Fruit fly (Drosophila melanogaster) whole organism, embryonic: ENCODE results near the gene dlp.

Experiments
- Ada2b ChIP-seq: fragments of 200-800 bp; sonication (Bioruptor generic); IDR thresholded peaks from 2 replicates; pipeline ENCODE4 v1.3.6; 2022; ENCODE audit warnings: missing biosample characterization, missing genetic modification characterization
- Aef1 ChIP-seq: fragments of 200-800 bp; sonication (Bioruptor generic); IDR thresholded peaks from 3 replicates; pipeline ENCODE4 v1.3.6; 2022; ENCODE audit warnings: missing biosample characterization, missing genetic modification characterization
- B-H2 ChIP-seq: fragments of 200-800 bp; sonication (Bioruptor generic); optimal IDR thresholded peaks from 2 replicates; lab custom pipeline; 2018; ENCODE audit warnings: missing biosample characterization, mild to moderate bottlenecking, missing genetic modification characterization
- BEAF-32 ChIP-seq: fragments of 200-800 bp; sonication (Bioruptor generic); optimal IDR thresholded peaks from 3 replicates; lab custom pipeline; 2017; ENCODE audit warnings: missing biosample characterization, missing genetic modification characterization, mild to moderate bottlenecking, moderate library complexity, missing genetic modification reagents
- C15 ChIP-seq: fragments of 200-800 bp; sonication (Bioruptor generic); IDR thresholded peaks from 3 replicates; pipeline ENCODE4 v1.3.6; 2022; ENCODE audit warnings: missing biosample characterization, missing genetic modification characterization
- CG10321 ChIP-seq: fragments of 200-800 bp; sonication (Bioruptor generic); IDR thresholded peaks from 2 replicates; pipeline ENCODE4 v1.3.6; 2022; ENCODE audit warnings: missing biosample characterization, missing genetic modification characterization
- CG11247 ChIP-seq: fragments of 200-800 bp; sonication (Bioruptor generic); IDR thresholded peaks from 2 replicates; pipeline ENCODE4 v1.3.6; 2022; ENCODE audit warnings: missing biosample characterization, missing genetic modification characterization
- CG11695 ChIP-seq: fragments of 200-800 bp; sonication (Bioruptor generic); IDR thresholded peaks from 3 replicates; pipeline ENCODE4 v1.3.6; 2022; ENCODE audit warnings: missing biosample characterization, missing genetic modification characterization
- CG13123 ChIP-seq: fragments of 200-800 bp; sonication (Bioruptor generic); optimal IDR thresholded peaks from 2 replicates; lab custom pipeline; 2016; ENCODE audit warnings: missing biosample characterization, missing genetic modification characterization
- CG14860 ChIP-seq: fragments of 200-800 bp; sonication (Bioruptor generic); IDR thresholded peaks from 3 replicates; pipeline ENCODE4 v1.3.6; 2022; ENCODE audit warnings: missing biosample characterization, missing genetic modification characterization; ENCODE audit not compliant: partially characterized antibody
- CG17612 ChIP-seq: fragments of 200-800 bp; sonication (Bioruptor generic); IDR thresholded peaks from 2 replicates; pipeline ENCODE4 v1.3.6; 2022; ENCODE audit warnings: missing biosample characterization, missing genetic modification characterization
- CG18599 ChIP-seq: fragments of 200-800 bp; sonication (Bioruptor generic); optimal IDR thresholded peaks from 3 replicates; lab custom pipeline; 2017; ENCODE audit warnings: missing biosample characterization, missing genetic modification characterization, mild to moderate bottlenecking, moderate library complexity, missing genetic modification reagents
- CG2199 ChIP-seq: fragments of 200-800 bp; sonication (Bioruptor generic); IDR thresholded peaks from 3 replicates; pipeline ENCODE4 v1.3.6; 2022; ENCODE audit warnings: missing biosample characterization, missing genetic modification characterization
- CG2875 ChIP-seq: fragments of 200-800 bp; sonication (Bioruptor generic); optimal IDR thresholded peaks from 2 replicates; lab custom pipeline; 2017; ENCODE audit warnings: missing biosample characterization, mild to moderate bottlenecking, missing genetic modification characterization, missing genetic modification reagents
- CG30020 ChIP-seq: fragments of 200-800 bp; optimal IDR thresholded peaks from 2 replicates; lab custom pipeline; 2019; ENCODE audit warnings: missing biosample characterization, mild to moderate bottlenecking, missing genetic modification characterization, moderate library complexity
- CG31224 ChIP-seq: fragments of 200-800 bp; sonication (Bioruptor generic); IDR thresholded peaks from 2 replicates; pipeline ENCODE4 v1.3.6; 2022; ENCODE audit warnings: missing biosample characterization, missing genetic modification characterization
- CG31388 ChIP-seq: fragments of 200-800 bp; sonication (Bioruptor generic); optimal IDR thresholded peaks from 2 replicates; lab custom pipeline; 2016; ENCODE audit warnings: missing biosample characterization, missing genetic modification characterization
- CG33557 ChIP-seq: fragments of 200-800 bp; sonication (Bioruptor generic); optimal IDR thresholded peaks from 2 replicates; lab custom pipeline; 2019; ENCODE audit warnings: missing biosample characterization, mild to moderate bottlenecking, missing genetic modification characterization, moderate library complexity
- CG3726 ChIP-seq: fragments of 200-800 bp; sonication (Bioruptor generic); IDR thresholded peaks from 3 replicates; pipeline ENCODE4, ENCODE4 v1.3.6; 2022; ENCODE audit warnings: missing biosample characterization, missing genetic modification characterization
- CG42726 ChIP-seq: fragments of 200-800 bp; sonication (Bioruptor generic); IDR thresholded peaks from 2 replicates; pipeline ENCODE4 v1.3.6; 2022; ENCODE audit warnings: missing biosample characterization, missing genetic modification characterization; ENCODE audit not compliant: partially characterized antibody
- CG5245 ChIP-seq: fragments of 200-800 bp; sonication (Bioruptor generic); optimal IDR thresholded peaks from 3 replicates; lab custom pipeline; 2016; ENCODE audit warnings: missing biosample characterization, missing genetic modification characterization
- CG6791 ChIP-seq: fragments of 200-800 bp; sonication (Bioruptor generic); IDR thresholded peaks from 3 replicates; pipeline ENCODE4 v1.3.6; 2022; ENCODE audit warnings: missing biosample characterization, missing genetic modification characterization; ENCODE audit not compliant: partially characterized antibody
- CG6813 ChIP-seq: fragments of 200-800 bp; sonication (Bioruptor generic); optimal IDR thresholded peaks from 2 replicates; lab custom pipeline; 2017; ENCODE audit warnings: missing biosample characterization, missing genetic modification characterization, mild to moderate bottlenecking, moderate library complexity, missing genetic modification reagents
- CG7839 ChIP-seq: fragments of 200-800 bp; sonication (Bioruptor generic); optimal IDR thresholded peaks from 3 replicates; lab custom pipeline; 2018; ENCODE audit warnings: missing biosample characterization, mild to moderate bottlenecking, missing genetic modification characterization, moderate library complexity
- CG8924 ChIP-seq: fragments of 200-800 bp; optimal IDR thresholded peaks from 3 replicates; lab custom pipeline; 2019; ENCODE audit warnings: missing biosample characterization, mild to moderate bottlenecking, missing genetic modification characterization, moderate library complexity
- Doc2 ChIP-seq: fragments of 200-800 bp; sonication (Bioruptor generic); IDR thresholded peaks from 2 replicates; pipeline ENCODE4 v1.3.6; 2022; ENCODE audit warnings: missing biosample characterization, missing genetic modification characterization
- GATAe ChIP-seq: fragments of 200-800 bp; sonication (Bioruptor generic); conservative IDR thresholded peaks from 2 replicates; pipeline ENCODE4 v1.3.6; 2022; ENCODE audit warnings: missing biosample characterization, missing genetic modification characterization
- HLH54F ChIP-seq: fragments of 200-800 bp; sonication (Bioruptor generic); optimal IDR thresholded peaks from 3 replicates; lab custom pipeline; 2016; ENCODE audit warnings: missing biosample characterization, missing genetic modification characterization
- Hand ChIP-seq: fragments of 200-800 bp; sonication (Bioruptor generic); optimal IDR thresholded peaks from 2 replicates; lab custom pipeline; 2017; ENCODE audit warnings: mild to moderate bottlenecking, missing biosample characterization, missing genetic modification reagents, missing genetic modification characterization
- Hsf ChIP-seq: fragments of 200-800 bp; sonication (Bioruptor generic); optimal IDR thresholded peaks from 3 replicates; lab custom pipeline; 2016; ENCODE audit warnings: missing biosample characterization, missing genetic modification characterization
- MBD-R2 ChIP-seq: fragments of 200-800 bp; sonication (Bioruptor generic); IDR thresholded peaks from 2 replicates; pipeline ENCODE4 v1.3.6; 2022; ENCODE audit warnings: missing biosample characterization, missing genetic modification characterization
- Neu2 ChIP-seq: fragments of 200-800 bp; sonication (Bioruptor generic); optimal IDR thresholded peaks from 3 replicates; lab custom pipeline; 2016; ENCODE audit warnings: missing biosample characterization, missing genetic modification characterization, borderline replicate concordance
- NfI ChIP-seq: fragments of 200-800 bp; sonication (Bioruptor generic); optimal IDR thresholded peaks from 3 replicates; lab custom pipeline; 2018; ENCODE audit warnings: missing biosample characterization, mild to moderate bottlenecking, missing genetic modification characterization, moderate library complexity
- ac ChIP-seq: fragments of 200-800 bp; sonication (Bioruptor generic); optimal IDR thresholded peaks from 3 replicates; lab custom pipeline; 2017; ENCODE audit warnings: missing biosample characterization, mild to moderate bottlenecking, missing genetic modification characterization
- ash1 ChIP-seq: fragments of 200-800 bp; sonication (Bioruptor generic); optimal IDR thresholded peaks from 2 replicates; lab custom pipeline; 2018; ENCODE audit warnings: missing biosample characterization, mild to moderate bottlenecking, missing genetic modification characterization
- bcd ChIP-seq: fragments of 200-800 bp; sonication (Bioruptor generic); optimal IDR thresholded peaks from 2 replicates; lab custom pipeline; 2017; ENCODE audit warnings: missing biosample characterization, mild to moderate bottlenecking, missing genetic modification characterization
- bigmax ChIP-seq: fragments of 200-800 bp; sonication (Bioruptor generic); optimal IDR thresholded peaks from 2 replicates; lab custom pipeline; 2018; ENCODE audit warnings: missing biosample characterization, mild to moderate bottlenecking, missing genetic modification characterization
- cas ChIP-seq: fragments of 200-800 bp; sonication (Bioruptor generic); IDR thresholded peaks from 2 replicates; pipeline ENCODE4 v1.3.6; 2022; ENCODE audit warnings: missing biosample characterization, missing genetic modification characterization
- cg ChIP-seq: fragments of 200-800 bp; sonication (Bioruptor generic); optimal IDR thresholded peaks from 3 replicates; lab custom pipeline; 2019; ENCODE audit warnings: missing biosample characterization, mild to moderate bottlenecking, missing genetic modification characterization, moderate library complexity
- da ChIP-seq: fragments of 200-800 bp; sonication (Bioruptor generic); optimal IDR thresholded peaks from 2 replicates; lab custom pipeline; 2016; ENCODE audit warnings: missing biosample characterization, missing genetic modification characterization
- dan ChIP-seq: fragments of 200-800 bp; sonication (Bioruptor generic); IDR thresholded peaks from 2 replicates; pipeline ENCODE4 v1.3.6; 2022; ENCODE audit warnings: missing biosample characterization, missing genetic modification characterization
- fd3F ChIP-seq: fragments of 200-800 bp; sonication (Bioruptor generic); optimal IDR thresholded peaks from 2 replicates; lab custom pipeline; 2018; ENCODE audit warnings: missing biosample characterization, mild to moderate bottlenecking, missing genetic modification characterization, moderate library complexity
- gcm ChIP-seq: fragments of 200-800 bp; sonication (Bioruptor generic); optimal IDR thresholded peaks from 2 replicates; lab custom pipeline; 2019; ENCODE audit warnings: missing biosample characterization, mild to moderate bottlenecking, missing genetic modification characterization, moderate library complexity
- maf-S ChIP-seq: fragments of 200-800 bp; sonication (Bioruptor generic); optimal IDR thresholded peaks from 2 replicates; lab custom pipeline; 2016; ENCODE audit warnings: missing biosample characterization, missing genetic modification characterization
- pita ChIP-seq: fragments of 200-800 bp; sonication (Bioruptor generic); optimal IDR thresholded peaks from 2 replicates; lab custom pipeline; 2017; ENCODE audit warnings: missing biosample characterization, mild to moderate bottlenecking, missing genetic modification characterization
- sna ChIP-seq: fragments of 200-800 bp; sonication (Bioruptor generic); IDR thresholded peaks from 2 replicates; pipeline ENCODE4 v1.3.6; 2022; ENCODE audit warnings: missing biosample characterization, missing genetic modification characterization; ENCODE audit not compliant: partially characterized antibody
- so ChIP-seq: fragments of 200-800 bp; sonication (Bioruptor generic); IDR thresholded peaks from 3 replicates; pipeline ENCODE4 v1.3.6; 2022; ENCODE audit warnings: missing biosample characterization, missing genetic modification characterization
- twi ChIP-seq: fragments of 200-800 bp; optimal IDR thresholded peaks from 2 replicates; lab custom pipeline; 2019; ENCODE audit warnings: missing biosample characterization, mild to moderate bottlenecking, missing genetic modification characterization, moderate library complexity
- tx ChIP-seq: fragments of 200-800 bp; sonication (Bioruptor generic); optimal IDR thresholded peaks from 2 replicates; lab custom pipeline; 2016; ENCODE audit warnings: missing biosample characterization, missing genetic modification characterization
- wor ChIP-seq: fragments of 200-800 bp; sonication (Bioruptor generic); IDR thresholded peaks from 2 replicates; pipeline ENCODE4 v1.3.6; 2022; ENCODE audit warnings: missing biosample characterization, missing genetic modification characterization

The dlp gene

dm6 chr3L:14652554-14652953 is 20.2 kb downstream of the dlp start (continued):
- TF ChIP-seq CG2199, result no peak
- TF ChIP-seq CG2875 (GFP tag; lab: Kevin White, UChicago), result peak; percentile 81
- TF ChIP-seq cas, result 0 out of 2 replicates have a peak, but pooled peaks have one; percentile 22
- TF ChIP-seq CG42726 (GFP tag; lab: Robert Waterston, UW), result no peak
- TF ChIP-seq BEAF-32 (GFP tag; lab: Kevin White, UChicago), result no peak
- TF ChIP-seq Aef1 (GFP tag; lab: Robert Waterston, UW), result 0 out of 3 replicates have a peak, but pooled peaks have one; percentile 12
- TF ChIP-seq ash1, result no peak
- no peak for TF ChIP-seq Hand (GFP tag; lab: Kevin White, UChicago)
- TF ChIP-seq CG6813 (GFP tag; lab: Kevin White, UChicago), result peak; percentile 69
- TF ChIP-seq Doc2 (GFP tag; lab: Robert Waterston, UW), result no peak
- TF ChIP-seq CG5245, result peak; percentile 73
- peak; percentile 54 for TF ChIP-seq da
- TF ChIP-seq CG18599 (GFP tag; lab: Kevin White, UChicago), result peak; percentile 72
- TF ChIP-seq sna (GFP tag; lab: Robert Waterston, UW), result no peak
- no peak for TF ChIP-seq Neu2 (GFP tag; lab: Kevin White, UChicago)
- TF ChIP-seq CG31388 (GFP tag; lab: Kevin White, UChicago), result no peak
- peak; percentile 22 for TF ChIP-seq ac (GFP tag; lab: Kevin White, UChicago)
- TF ChIP-seq CG7839, result peak; percentile 80
- no peak for TF ChIP-seq GATAe (GFP tag; lab: Robert Waterston, UW)
- peak; percentile 90 for TF ChIP-seq CG33557 (GFP tag; lab: Kevin White, UChicago)
- TF ChIP-seq CG31224 (GFP tag; lab: Robert Waterston, UW), result no peak
- TF ChIP-seq CG14860 (GFP tag; lab: Robert Waterston, UW), result no peak
- peak; percentile 74 for TF ChIP-seq Hsf (GFP tag; lab: Kevin White, UChicago)
- peak; percentile 48 for TF ChIP-seq NfI
- TF ChIP-seq HLH54F (GFP tag; lab: Kevin White, UChicago), result peak; percentile 29
- TF ChIP-seq CG8924 (tag; lab: Kevin White, UChicago), result peak; percentile 87
- TF ChIP-seq bcd, result peak; percentile 66
- TF ChIP-seq CG11247 (GFP tag; lab: Robert Waterston, UW), result peak; percentile 34; the same call in 1 of the 2 replicates
- TF ChIP-seq Ada2b, result peak; percentile 68
- peak; percentile 61 for TF ChIP-seq CG13123 (GFP tag; lab: Kevin White, UChicago)
- TF ChIP-seq bigmax, result no peak
- no peak for TF ChIP-seq CG10321 (GFP tag; lab: Robert Waterston, UW)
- peak; percentile 77 for TF ChIP-seq twi (tag; lab: Kevin White, UChicago)
- TF ChIP-seq cg (GFP tag; lab: Kevin White, UChicago), result no peak
- TF ChIP-seq CG30020 (tag; lab: Kevin White, UChicago), result peak; percentile 53
- TF ChIP-seq wor, result peak; percentile 68
- no peak for TF ChIP-seq CG17612 (GFP tag; lab: Robert Waterston, UW)
- TF ChIP-seq B-H2, result no peak
- TF ChIP-seq MBD-R2 (GFP tag; lab: Robert Waterston, UW), result 0 out of 2 replicates have a peak, but pooled peaks have one; percentile 16
- no peak for TF ChIP-seq CG6791
- TF ChIP-seq CG11695 (GFP tag; lab: Robert Waterston, UW), result peak; percentile 57; the same call in 2 of the 3 replicates
- no peak for TF ChIP-seq fd3F (GFP tag; lab: Kevin White, UChicago)
- TF ChIP-seq pita, result no peak
- TF ChIP-seq gcm (GFP tag; lab: Kevin White, UChicago), result peak; percentile 83
- TF ChIP-seq CG3726 (GFP tag; lab: Robert Waterston, UW), result peak; percentile 41; the same call in 1 of the 3 replicates
- TF ChIP-seq dan (GFP tag; lab: Robert Waterston, UW), result no peak
- TF ChIP-seq so (GFP tag; lab: Robert Waterston, UW), result peak; percentile 52; the same call in 1 of the 3 replicates
- peak; percentile 56 for TF ChIP-seq tx (GFP tag; lab: Kevin White, UChicago)
- no peak for TF ChIP-seq C15 (GFP tag; lab: Robert Waterston, UW)
- TF ChIP-seq maf-S (GFP tag; lab: Kevin White, UChicago), result peak; percentile 29
